Fruit fly (Drosophila melanogaster) whole organism, adult: ENCODE results near the gene Tyler.

ENCODE experiments used
- CG11617 ChIP-seq: fragments of 200-800 bp; sonication (Bioruptor generic); optimal IDR thresholded peaks from 2 replicates; lab custom pipeline; 2017; ENCODE audit warnings: mild to moderate bottlenecking, missing biosample characterization, missing genetic modification reagents, missing genetic modification characterization
- CG14711 ChIP-seq: fragments of 200-800 bp; sonication (Bioruptor generic); optimal IDR thresholded peaks from 2 replicates; lab custom pipeline; 2018; ENCODE audit warnings: missing biosample characterization, mild to moderate bottlenecking, missing genetic modification characterization, moderate library complexity
- CG5204 ChIP-seq: fragments of 200-800 bp; sonication (Bioruptor generic); optimal IDR thresholded peaks from 2 replicates; lab custom pipeline; 2016; ENCODE audit warnings: missing biosample characterization, missing genetic modification characterization
- Clk ChIP-seq: fragments of 200-800 bp; sonication (Bioruptor generic); optimal IDR thresholded peaks from 2 replicates; lab custom pipeline; 2017; ENCODE audit warnings: missing biosample characterization, missing genetic modification characterization
- Crg-1 ChIP-seq: fragments of 200-800 bp; sonication (Bioruptor generic); optimal IDR thresholded peaks from 2 replicates; lab custom pipeline; 2016; ENCODE audit warnings: missing biosample characterization, missing genetic modification characterization
- Hr96 ChIP-seq: fragments of 200-800 bp; sonication (Bioruptor generic); optimal IDR thresholded peaks from 2 replicates; lab custom pipeline; 2016; ENCODE audit warnings: missing biosample characterization, missing genetic modification characterization
- cic ChIP-seq: fragments of 200-800 bp; sonication (Bioruptor generic); optimal IDR thresholded peaks from 2 replicates; lab custom pipeline; 2017; ENCODE audit warnings: missing biosample characterization, mild to moderate bottlenecking, missing genetic modification characterization, moderate library complexity
- kay ChIP-seq: fragments of 200-800 bp; sonication (Bioruptor generic); peaks from one replicate; lab custom pipeline; 2016; ENCODE audit warnings: missing biosample characterization, missing genetic modification characterization, borderline replicate concordance
- toe ChIP-seq: fragments of 200-800 bp; sonication (Bioruptor generic); optimal IDR thresholded peaks from 2 replicates; lab custom pipeline; 2016; ENCODE audit warnings: missing biosample characterization, missing genetic modification characterization

DNA sequence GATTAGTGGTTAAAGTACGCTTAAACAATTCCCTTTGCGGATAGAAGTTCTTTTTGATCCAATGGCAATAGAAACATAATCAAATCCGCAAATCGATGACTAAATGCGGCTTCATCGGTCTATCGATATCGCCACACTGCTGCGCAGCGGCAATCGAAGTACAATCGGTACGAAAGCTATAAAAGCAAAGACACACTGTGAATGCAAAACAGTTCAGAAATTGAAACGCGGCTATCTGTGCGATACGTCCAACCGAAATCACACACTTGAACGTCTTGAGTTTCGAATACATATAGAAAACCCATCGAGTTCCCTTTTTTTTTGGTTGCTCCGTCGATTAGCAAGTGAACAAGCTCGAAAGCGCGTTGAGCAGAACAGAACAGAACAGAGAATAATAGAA, 6.3 kb upstream of the Tyler start, which contains the start of gene CG14207:
- no peak for TF ChIP-seq CG5204
- TF ChIP-seq cic (GFP tag; lab: Kevin White, UChicago): peak; percentile 16
- no peak for TF ChIP-seq Hr96
- TF ChIP-seq Crg-1 (GFP tag; lab: Kevin White, UChicago): peak; percentile 16
- no peak for TF ChIP-seq CG11617 (GFP tag; lab: Kevin White, UChicago)
- no peak for TF ChIP-seq toe (GFP tag; lab: Kevin White, UChicago)
- no peak for TF ChIP-seq CG14711 (tag; lab: Kevin White, UChicago)
- TF ChIP-seq kay: no peak
- no peak for TF ChIP-seq Clk (GFP tag; lab: Kevin White, UChicago)
